Fruit fly (Drosophila melanogaster) whole organism, embryonic: ENCODE measurements around the gene CG46310.

Experiments used
- Bdp1 ChIP-seq: fragments of 200-800 bp; sonication (Bioruptor generic); optimal IDR thresholded peaks from 3 replicates; lab custom pipeline; 2016; ENCODE audit warnings: missing biosample characterization, missing genetic modification characterization
- Bteb2 ChIP-seq: fragments of 200-800 bp; sonication (Bioruptor generic); optimal IDR thresholded peaks from 2 replicates; lab custom pipeline; 2016; ENCODE audit warnings: missing biosample characterization, missing genetic modification characterization
- CG12299 ChIP-seq: fragments of 200-800 bp; sonication (Bioruptor generic); optimal IDR thresholded peaks from 2 replicates; lab custom pipeline; 2018; ENCODE audit warnings: missing biosample characterization, mild to moderate bottlenecking, missing genetic modification characterization
- CG12391 ChIP-seq: fragments of 200-800 bp; sonication (Bioruptor generic); optimal IDR thresholded peaks from 3 replicates; lab custom pipeline; 2018; ENCODE audit warnings: missing biosample characterization, mild to moderate bottlenecking, missing genetic modification characterization, moderate library complexity
- CG12942 ChIP-seq: fragments of 200-800 bp; sonication (Bioruptor generic); optimal IDR thresholded peaks from 3 replicates; lab custom pipeline; 2016; ENCODE audit warnings: missing biosample characterization, missing genetic modification characterization
- CG13424 ChIP-seq: fragments of 200-800 bp; sonication (Bioruptor generic); optimal IDR thresholded peaks from 2 replicates; lab custom pipeline; 2019; ENCODE audit warnings: missing biosample characterization, mild to moderate bottlenecking, missing genetic modification characterization, moderate library complexity
- CG14667 ChIP-seq: fragments of 200-800 bp; sonication (Bioruptor generic); IDR thresholded peaks from 2 replicates; pipeline ENCODE4 v1.3.6; 2022; ENCODE audit warnings: missing biosample characterization, missing genetic modification characterization
- CG15601 ChIP-seq: fragments of 200-800 bp; sonication (Bioruptor generic); optimal IDR thresholded peaks from 3 replicates; lab custom pipeline; 2019; ENCODE audit warnings: missing biosample characterization, mild to moderate bottlenecking, missing genetic modification characterization, moderate library complexity
- CG1647 ChIP-seq: fragments of 200-800 bp; sonication (Bioruptor generic); optimal IDR thresholded peaks from 3 replicates; lab custom pipeline; 2016; ENCODE audit warnings: missing biosample characterization, missing genetic modification characterization
- CG16815 ChIP-seq: fragments of 200-800 bp; sonication (Bioruptor generic); optimal IDR thresholded peaks from 3 replicates; lab custom pipeline; 2017; ENCODE audit warnings: missing biosample characterization, mild to moderate bottlenecking, missing genetic modification characterization
- CG17568 ChIP-seq: fragments of 200-800 bp; sonication (Bioruptor generic); optimal IDR thresholded peaks from 2 replicates; lab custom pipeline; 2018; ENCODE audit warnings: missing biosample characterization, mild to moderate bottlenecking, missing genetic modification characterization, moderate library complexity
- CG17912 ChIP-seq: fragments of 200-800 bp; sonication (Bioruptor generic); optimal IDR thresholded peaks from 2 replicates; lab custom pipeline; 2018; ENCODE audit warnings: missing biosample characterization, mild to moderate bottlenecking, missing genetic modification characterization
- CG3995 ChIP-seq: fragments of 200-800 bp; sonication (Bioruptor generic); optimal IDR thresholded peaks from 3 replicates; lab custom pipeline; 2016; ENCODE audit warnings: missing biosample characterization, missing genetic modification characterization
- CG4707 ChIP-seq: fragments of 200-800 bp; sonication (Bioruptor generic); optimal IDR thresholded peaks from 2 replicates; lab custom pipeline; 2018; ENCODE audit warnings: missing biosample characterization, mild to moderate bottlenecking, missing genetic modification characterization, moderate library complexity
- CG6683 ChIP-seq: fragments of 200-800 bp; sonication (Bioruptor generic); optimal IDR thresholded peaks from 2 replicates; lab custom pipeline; 2017; ENCODE audit warnings: missing biosample characterization, mild to moderate bottlenecking, missing genetic modification characterization, missing genetic modification reagents
- CG6854 ChIP-seq: fragments of 200-800 bp; sonication (Bioruptor generic); optimal IDR thresholded peaks from 3 replicates; lab custom pipeline; 2017; ENCODE audit warnings: missing biosample characterization, mild to moderate bottlenecking, missing genetic modification characterization
- CG7556 ChIP-seq: fragments of 200-800 bp; sonication (Bioruptor generic); optimal IDR thresholded peaks from 2 replicates; lab custom pipeline; 2017; ENCODE audit warnings: missing biosample characterization, mild to moderate bottlenecking, missing genetic modification characterization
- CG8281 ChIP-seq: fragments of 200-800 bp; sonication (Bioruptor generic); optimal IDR thresholded peaks from 2 replicates; lab custom pipeline; 2018; ENCODE audit warnings: missing biosample characterization, mild to moderate bottlenecking, missing genetic modification characterization, moderate library complexity
- CG9727 ChIP-seq: fragments of 200-800 bp; sonication (Bioruptor generic); optimal IDR thresholded peaks from 3 replicates; lab custom pipeline; 2017; ENCODE audit warnings: missing biosample characterization, mild to moderate bottlenecking, missing genetic modification characterization
- Dbx ChIP-seq: fragments of 200-800 bp; sonication (Bioruptor generic); IDR thresholded peaks from 3 replicates; pipeline ENCODE4 v1.3.6; 2022; ENCODE audit warnings: missing biosample characterization, missing genetic modification characterization
- ERR ChIP-seq: fragments of 200-800 bp; sonication (Bioruptor generic); optimal IDR thresholded peaks from 2 replicates; lab custom pipeline; 2016; ENCODE audit warnings: missing biosample characterization, missing genetic modification characterization
- Fer3 ChIP-seq: fragments of 200-800 bp; sonication (Bioruptor generic); optimal IDR thresholded peaks from 2 replicates; lab custom pipeline; 2018; ENCODE audit warnings: missing biosample characterization, mild to moderate bottlenecking, missing genetic modification characterization, moderate library complexity
- H15 ChIP-seq: fragments of 200-800 bp; sonication (Bioruptor generic); IDR thresholded peaks from 3 replicates; pipeline ENCODE4 v1.3.6; 2022; ENCODE audit warnings: missing biosample characterization, missing genetic modification characterization
- Hmx ChIP-seq: fragments of 200-800 bp; sonication (Bioruptor generic); optimal IDR thresholded peaks from 2 replicates; lab custom pipeline; 2016; ENCODE audit warnings: missing biosample characterization, missing genetic modification characterization
- Hr3 ChIP-seq: fragments of 200-800 bp; sonication (Bioruptor generic); optimal IDR thresholded peaks from 3 replicates; lab custom pipeline; 2016; ENCODE audit warnings: missing biosample characterization, missing genetic modification characterization
- Hr78 ChIP-seq, 2 experiments: fragments of 200-800 bp in 1 of 2; fragments of >200 bp in 1 of 2; sonication (Bioruptor generic) in 1 of 2; optimal IDR thresholded peaks; 2 replicates each; lab custom pipeline; 2017 to 2019; ENCODE audit warnings: missing biosample characterization in 2 of 2, missing genetic modification characterization in 2 of 2, mild to moderate bottlenecking in 1 of 2, moderate library complexity in 1 of 2
- Mes4 ChIP-seq: fragments of 200-800 bp; sonication (Bioruptor generic); optimal IDR thresholded peaks from 2 replicates; lab custom pipeline; 2016; ENCODE audit warnings: missing biosample characterization, missing genetic modification characterization
- Oaz ChIP-seq: fragments of 200-800 bp; sonication (Bioruptor generic); IDR thresholded peaks from 2 replicates; pipeline ENCODE4 v1.3.6; 2022; ENCODE audit warnings: missing biosample characterization, missing genetic modification characterization
- Spps ChIP-seq: fragments of 200-800 bp; sonication (Bioruptor generic); optimal IDR thresholded peaks from 2 replicates; lab custom pipeline; 2018; ENCODE audit warnings: missing biosample characterization, mild to moderate bottlenecking, missing genetic modification characterization
- Trl ChIP-seq, 3 experiments: fragments of >200 bp in 2 of 3; fragments of 200-800 bp in 1 of 3; sonication (Bioruptor generic) in 1 of 3; optimal IDR thresholded peaks; 2 replicates in 1 of 3; 3 replicates in 2 of 3; lab custom pipeline; 2016 to 2017; ENCODE audit warnings: missing biosample characterization in 1 of 3, missing genetic modification characterization in 1 of 3
- ato ChIP-seq: fragments of 200-800 bp; sonication (Bioruptor generic); IDR thresholded peaks from 2 replicates; pipeline ENCODE4 v1.3.6; 2022; ENCODE audit warnings: missing biosample characterization, missing genetic modification characterization; ENCODE audit not compliant: partially characterized antibody
- chif ChIP-seq, 2 experiments: fragments of 200-800 bp; sonication (Bioruptor generic); optimal IDR thresholded peaks; 3 replicates each; lab custom pipeline; 2016; ENCODE audit warnings: missing biosample characterization in 2 of 2, missing genetic modification characterization in 2 of 2
- crp ChIP-seq, 2 experiments: fragments of 200-800 bp; sonication (Bioruptor generic); optimal IDR thresholded peaks; 2 replicates in 1 of 2; 3 replicates in 1 of 2; lab custom pipeline; 2017; ENCODE audit warnings: missing biosample characterization in 2 of 2, missing genetic modification characterization in 2 of 2, mild to moderate bottlenecking in 1 of 2, moderate library complexity in 1 of 2
- dimm ChIP-seq: fragments of 200-800 bp; sonication (Bioruptor generic); IDR thresholded peaks from 2 replicates; pipeline ENCODE4 v1.3.6; 2022; ENCODE audit warnings: missing biosample characterization, missing genetic modification characterization
- exex ChIP-seq: fragments of 200-800 bp; sonication (Bioruptor generic); optimal IDR thresholded peaks from 4 replicates; lab custom pipeline; 2018; ENCODE audit warnings: missing biosample characterization, mild to moderate bottlenecking, missing genetic modification characterization, moderate library complexity
- fd102C ChIP-seq: fragments of 200-800 bp; sonication (Bioruptor generic); optimal IDR thresholded peaks from 2 replicates; lab custom pipeline; 2018; ENCODE audit warnings: missing biosample characterization, mild to moderate bottlenecking, missing genetic modification characterization, moderate library complexity
- ken ChIP-seq: fragments of 200-800 bp; sonication (Bioruptor generic); IDR thresholded peaks from 3 replicates; pipeline ENCODE4 v1.3.6; 2022; ENCODE audit warnings: missing biosample characterization, missing genetic modification characterization
- knrl ChIP-seq: fragments of 200-800 bp; sonication (Bioruptor generic); IDR thresholded peaks from 3 replicates; pipeline ENCODE4 v1.3.6; 2022; ENCODE audit warnings: missing biosample characterization, missing genetic modification characterization; ENCODE audit not compliant: partially characterized antibody
- nerfin-1 ChIP-seq: fragments of 200-800 bp; sonication (Bioruptor generic); optimal IDR thresholded peaks from 3 replicates; lab custom pipeline; 2019; ENCODE audit warnings: missing biosample characterization, mild to moderate bottlenecking, missing genetic modification characterization, moderate library complexity
- ranshi ChIP-seq: fragments of 200-800 bp; sonication (Bioruptor generic); IDR thresholded peaks from 2 replicates; pipeline ENCODE4 v1.3.6; 2022; ENCODE audit warnings: missing biosample characterization, missing genetic modification characterization
- sens-2 ChIP-seq: fragments of 200-800 bp; sonication (Bioruptor generic); IDR thresholded peaks from 2 replicates; pipeline ENCODE4 v1.3.6; 2022; ENCODE audit warnings: missing biosample characterization, missing genetic modification characterization
- sisA ChIP-seq: fragments of 200-800 bp; sonication (Bioruptor generic); IDR thresholded peaks from 2 replicates; pipeline ENCODE4 v1.3.6; 2022; ENCODE audit warnings: missing biosample characterization, missing genetic modification characterization
- slou ChIP-seq: fragments of 200-800 bp; sonication (Bioruptor generic); optimal IDR thresholded peaks from 3 replicates; lab custom pipeline; 2016; ENCODE audit warnings: missing biosample characterization, missing genetic modification characterization
- so ChIP-seq: fragments of 200-800 bp; sonication (Bioruptor generic); IDR thresholded peaks from 3 replicates; pipeline ENCODE4 v1.3.6; 2022; ENCODE audit warnings: missing biosample characterization, missing genetic modification characterization
- tap ChIP-seq: fragments of 200-800 bp; optimal IDR thresholded peaks from 3 replicates; lab custom pipeline; 2019; ENCODE audit warnings: missing biosample characterization, mild to moderate bottlenecking, missing genetic modification characterization, moderate library complexity
- trh ChIP-seq: fragments of 200-800 bp; sonication (Bioruptor generic); optimal IDR thresholded peaks from 2 replicates; lab custom pipeline; 2016; ENCODE audit warnings: missing biosample characterization, missing genetic modification characterization
- wor ChIP-seq: fragments of 200-800 bp; sonication (Bioruptor generic); IDR thresholded peaks from 2 replicates; pipeline ENCODE4 v1.3.6; 2022; ENCODE audit warnings: missing biosample characterization, missing genetic modification characterization

Gene CG46310

DNA sequence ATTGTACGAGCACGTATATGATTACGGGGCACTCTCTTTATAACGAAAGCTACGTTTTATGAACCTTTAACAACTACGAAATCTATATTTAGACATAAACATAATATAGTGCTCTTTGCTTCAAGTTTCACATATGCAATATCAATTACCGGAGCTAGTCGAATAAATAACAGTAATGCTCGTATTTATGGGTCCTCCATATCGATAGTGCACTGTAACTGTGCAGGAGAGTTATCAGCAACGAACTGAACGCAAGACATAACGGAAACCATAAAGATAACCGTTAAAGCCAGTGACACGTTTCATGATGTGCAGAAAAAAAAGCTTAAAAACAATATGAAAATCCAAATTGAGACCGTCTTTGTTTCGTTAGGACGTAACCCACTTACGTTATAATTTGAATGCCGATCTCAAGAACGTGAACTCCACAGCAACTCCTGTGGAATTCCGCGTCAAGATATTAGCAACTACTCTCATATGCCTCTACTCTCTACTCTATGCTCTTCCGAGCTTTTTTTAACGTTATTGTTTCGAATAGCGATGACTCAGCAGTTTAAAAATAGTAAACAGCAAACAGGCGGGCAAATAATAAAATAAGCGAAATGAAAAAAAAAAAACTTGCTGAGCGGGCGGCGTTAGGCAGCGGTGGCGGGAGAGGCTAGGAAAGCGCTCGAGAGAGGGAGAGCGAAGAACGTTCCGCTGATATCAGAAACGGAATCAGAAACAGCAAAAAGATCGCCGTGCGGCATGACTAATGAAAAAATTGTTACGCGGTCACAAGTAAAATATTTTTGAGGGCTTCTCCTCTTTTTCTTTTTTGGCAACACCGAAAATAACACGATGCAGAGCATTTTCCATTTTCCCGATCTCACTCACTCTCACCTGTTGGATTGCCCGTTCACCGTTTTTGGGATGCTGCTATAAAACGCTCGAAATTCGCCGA is 16.6 kb downstream of the CG46310 start (continued):
- peak; percentile 66 for TF ChIP-seq CG17568 (GFP tag; lab: Kevin White, UChicago)
- peak; percentile 45 for TF ChIP-seq CG15601 (tag; lab: Kevin White, UChicago)
- peak; percentile 77 for TF ChIP-seq CG12391 (tag; lab: Kevin White, UChicago)
- peak; percentile 64; the same call in 1 of the 3 replicates for TF ChIP-seq so (GFP tag; lab: Robert Waterston, UW)
- peak in 1 of 2 experiments; percentile 57 for TF ChIP-seq Hr78 (GFP tag; optimal IDR thresholded peaks at IDR 0.05; lab: Kevin White, UChicago)
- TF ChIP-seq CG3995: peak; percentile 38
- peak; percentile 65 for TF ChIP-seq Oaz (GFP tag; lab: Robert Waterston, UW)
- peak; percentile 73 for TF ChIP-seq Dbx (GFP tag; lab: Robert Waterston, UW)
- peak; percentile 8 for TF ChIP-seq CG6854 (GFP tag; lab: Kevin White, UChicago)
- TF ChIP-seq nerfin-1 (tag; lab: Kevin White, UChicago): peak; percentile 53
- peak; percentile 36 for TF ChIP-seq Bdp1 (GFP tag; lab: Kevin White, UChicago)
- no peak for TF ChIP-seq knrl
- TF ChIP-seq CG13424 (tag; lab: Kevin White, UChicago): peak; percentile 79
- no peak for TF ChIP-seq CG17912 (GFP tag; lab: Kevin White, UChicago)
- peak; percentile 59; the same call in 1 of the 3 replicates for TF ChIP-seq H15 (GFP tag; lab: Robert Waterston, UW)
- TF ChIP-seq trh (GFP tag; lab: Kevin White, UChicago): no peak
- TF ChIP-seq Hmx (GFP tag; lab: Kevin White, UChicago): peak; percentile 35
- TF ChIP-seq Trl (optimal IDR thresholded peaks at IDR 0.05; lab: Kevin White, UChicago): peak; percentile 53 to 93
- peak; percentile 50 for TF ChIP-seq Trl (GFP tag; optimal IDR thresholded peaks at IDR 0.05; lab: Kevin White, UChicago)
- TF ChIP-seq slou (GFP tag; lab: Kevin White, UChicago): no peak
- no peak for TF ChIP-seq crp (GFP tag; optimal IDR thresholded peaks at IDR 0.05; lab: Kevin White, UChicago)
- TF ChIP-seq ranshi: peak; percentile 84
- peak; percentile 43 for TF ChIP-seq exex (tag; lab: Kevin White, UChicago)
- peak; percentile 59 for TF ChIP-seq Mes4 (GFP tag; lab: Kevin White, UChicago)
- peak; percentile 70 for TF ChIP-seq CG9727 (GFP tag; lab: Kevin White, UChicago)
- peak; percentile 35 for TF ChIP-seq Spps (tag; lab: Kevin White, UChicago)
- peak; percentile 96 for TF ChIP-seq CG8281 (tag; lab: Kevin White, UChicago)
- TF ChIP-seq CG12942 (GFP tag; lab: Kevin White, UChicago): peak; percentile 13
- peak; percentile 76 for TF ChIP-seq sisA (GFP tag; lab: Robert Waterston, UW)
- TF ChIP-seq CG16815 (GFP tag; lab: Kevin White, UChicago): peak; percentile 39
- peak; percentile 69 for TF ChIP-seq Hr3 (GFP tag; lab: Kevin White, UChicago)
- TF ChIP-seq CG14667 (GFP tag; lab: Robert Waterston, UW): peak; percentile 60
- peak; percentile 51 for TF ChIP-seq CG4707 (GFP tag; lab: Kevin White, UChicago)
- no peak for TF ChIP-seq dimm (GFP tag; lab: Robert Waterston, UW)
- no peak for TF ChIP-seq fd102C
- TF ChIP-seq Bteb2 (GFP tag; lab: Kevin White, UChicago): peak; percentile 70
- peak; percentile 66 for TF ChIP-seq ERR (GFP tag; lab: Kevin White, UChicago)
- TF ChIP-seq CG7556 (GFP tag; lab: Kevin White, UChicago): peak; percentile 69
- TF ChIP-seq Fer3 (tag; lab: Kevin White, UChicago): peak; percentile 88
- TF ChIP-seq chif (GFP tag; optimal IDR thresholded peaks at IDR 0.05; lab: Kevin White, UChicago): peak; percentile 62 to 67
- TF ChIP-seq CG6683 (GFP tag; lab: Kevin White, UChicago): peak; percentile 45
- peak; percentile 84 for TF ChIP-seq tap
- no peak for TF ChIP-seq CG12299 (tag; lab: Kevin White, UChicago)
- no peak for TF ChIP-seq ato (GFP tag; lab: Robert Waterston, UW)
- TF ChIP-seq wor (GFP tag; lab: Robert Waterston, UW): peak; percentile 35; the same call in 1 of the 2 replicates
- peak; percentile 73; the same call in 2 of the 3 replicates for TF ChIP-seq ken (GFP tag; lab: Robert Waterston, UW)
- TF ChIP-seq CG1647 (GFP tag; lab: Kevin White, UChicago): peak; percentile 41
- TF ChIP-seq sens-2 (GFP tag; lab: Robert Waterston, UW): no peak
